Worm (Caenorhabditis elegans) whole organism, L2 larva: Measurements from ENCODE around the gene C16A3.2.

Experiments
- F13H6.1 ChIP-seq: sonication (generic microtip); optimal IDR thresholded peaks from 2 replicates; lab custom pipeline; 2016; ENCODE audit warnings: missing genetic modification characterization, missing compliant biosample characterization
- R02D3.7 ChIP-seq: fragments of 150-350 bp; optimal IDR thresholded peaks from 2 replicates; lab custom pipeline; 2014; ENCODE audit warnings: missing biosample characterization, missing genetic modification characterization
- Y55F3AM.14 ChIP-seq: fragments of 200-800 bp; sonication (Bioruptor generic); optimal IDR thresholded peaks from 2 replicates; lab custom pipeline; 2018; ENCODE audit warnings: mild to moderate bottlenecking, missing genetic modification characterization, missing compliant biosample characterization
- ZK546.5 ChIP-seq: sonication (generic microtip); optimal IDR thresholded peaks from 2 replicates; lab custom pipeline; 2017; ENCODE audit warnings: missing biosample characterization, missing genetic modification characterization
- alr-1 ChIP-seq: fragments of 150-350 bp; optimal IDR thresholded peaks from 2 replicates; lab custom pipeline; 2014; ENCODE audit warnings: missing biosample characterization, missing genetic modification characterization
- aly-2 ChIP-seq: fragments of 150-350 bp; optimal IDR thresholded peaks from 2 replicates; lab custom pipeline; 2014; ENCODE audit warnings: missing biosample characterization, missing genetic modification characterization
- ama-1 ChIP-seq: fragments of 150-350 bp; optimal IDR thresholded peaks from 2 replicates; lab custom pipeline; 2018; ENCODE audit warnings: inconsistent platforms
- blmp-1 ChIP-seq: sonication (generic microtip); optimal IDR thresholded peaks from 2 replicates; lab custom pipeline; 2017; ENCODE audit warnings: missing genetic modification characterization, mild to moderate bottlenecking, missing compliant biosample characterization, antibody characterized with exemption, moderate library complexity; ENCODE audit not compliant: insufficient read depth
- ceh-16 ChIP-seq: fragments of 150-350 bp; optimal IDR thresholded peaks from 2 replicates; lab custom pipeline; 2014; ENCODE audit warnings: missing biosample characterization, missing genetic modification characterization
- ceh-82 ChIP-seq: fragments of 150-350 bp; optimal IDR thresholded peaks from 2 replicates; lab custom pipeline; 2014; ENCODE audit warnings: missing biosample characterization, missing genetic modification characterization
- crh-2 ChIP-seq: sonication (generic microtip); optimal IDR thresholded peaks from 2 replicates; lab custom pipeline; 2017; ENCODE audit warnings: missing biosample characterization, missing genetic modification characterization
- dmd-4 ChIP-seq: sonication (generic microtip); optimal IDR thresholded peaks from 2 replicates; lab custom pipeline; 2017; ENCODE audit warnings: missing biosample characterization, missing genetic modification characterization
- egl-27 ChIP-seq: sonication (generic microtip); optimal IDR thresholded peaks from 3 replicates; lab custom pipeline; 2017; ENCODE audit warnings: missing biosample characterization, missing genetic modification reagents, missing genetic modification characterization
- elt-1 ChIP-seq: fragments of 150-350 bp; optimal IDR thresholded peaks from 2 replicates; lab custom pipeline; 2014; ENCODE audit warnings: missing biosample characterization, missing genetic modification characterization
- elt-3 ChIP-seq: sonication (generic microtip); optimal IDR thresholded peaks from 2 replicates; lab custom pipeline; 2017; ENCODE audit warnings: missing biosample characterization, missing genetic modification characterization
- fos-1 ChIP-seq: fragments of 150-350 bp; optimal IDR thresholded peaks from 2 replicates; lab custom pipeline; 2014; ENCODE audit warnings: missing biosample characterization, missing genetic modification characterization
- gmeb-1 ChIP-seq: fragments of 150-350 bp; optimal IDR thresholded peaks from 2 replicates; lab custom pipeline; 2014; ENCODE audit warnings: missing biosample characterization, missing genetic modification characterization
- lin-13 ChIP-seq: fragments of 150-350 bp; optimal IDR thresholded peaks from 2 replicates; lab custom pipeline; 2014; ENCODE audit warnings: missing biosample characterization, missing genetic modification reagents, missing genetic modification characterization
- lin-39 ChIP-seq: fragments of 150-350 bp; optimal IDR thresholded peaks from 2 replicates; lab custom pipeline; 2014; ENCODE audit warnings: missing biosample characterization, missing genetic modification reagents, missing genetic modification characterization
- lsy-2 ChIP-seq, 2 experiments: fragments of 150-350 bp in 1 of 2; sonication (generic microtip) in 1 of 2; optimal IDR thresholded peaks; 2 replicates each; lab custom pipeline; 2014 to 2017; ENCODE audit warnings: missing biosample characterization in 2 of 2, missing genetic modification characterization in 2 of 2
- mab-5 ChIP-seq: fragments of 150-350 bp; optimal IDR thresholded peaks from 2 replicates; lab custom pipeline; 2014; ENCODE audit warnings: missing biosample characterization, missing genetic modification characterization
- mbf-1 ChIP-seq: sonication (generic microtip); optimal IDR thresholded peaks from 2 replicates; lab custom pipeline; 2017; ENCODE audit warnings: missing biosample characterization, missing genetic modification characterization
- mdl-1 ChIP-seq, 2 experiments: fragments of 150-350 bp in 1 of 2; sonication (generic microtip) in 1 of 2; optimal IDR thresholded peaks; 2 replicates each; lab custom pipeline; 2017; ENCODE audit warnings: missing biosample characterization in 2 of 2, missing genetic modification characterization in 2 of 2
- nhr-10 ChIP-seq: sonication (generic microtip); optimal IDR thresholded peaks from 2 replicates; lab custom pipeline; 2017; ENCODE audit warnings: missing biosample characterization, missing genetic modification characterization
- nhr-11 ChIP-seq: fragments of 150-350 bp; optimal IDR thresholded peaks from 2 replicates; lab custom pipeline; 2014; ENCODE audit warnings: missing biosample characterization, missing genetic modification characterization
- nhr-129 ChIP-seq: fragments of 150-350 bp; optimal IDR thresholded peaks from 2 replicates; lab custom pipeline; 2014; ENCODE audit warnings: missing biosample characterization, missing genetic modification characterization
- nhr-21 ChIP-seq: fragments of 150-350 bp; optimal IDR thresholded peaks from 2 replicates; lab custom pipeline; 2014; ENCODE audit warnings: missing biosample characterization, missing genetic modification characterization
- nhr-23 ChIP-seq: fragments of 150-350 bp; optimal IDR thresholded peaks from 2 replicates; lab custom pipeline; 2014; ENCODE audit warnings: missing biosample characterization, missing genetic modification reagents, missing genetic modification characterization
- nhr-237 ChIP-seq: fragments of 150-350 bp; optimal IDR thresholded peaks from 2 replicates; lab custom pipeline; 2014; ENCODE audit warnings: missing biosample characterization, missing genetic modification characterization
- nhr-25 ChIP-seq: fragments of 150-350 bp; sonication (generic microtip); optimal IDR thresholded peaks from 3 replicates; lab custom pipeline; 2014; ENCODE audit warnings: missing biosample characterization, missing genetic modification characterization
- nhr-6 ChIP-seq: fragments of 150-350 bp; optimal IDR thresholded peaks from 2 replicates; lab custom pipeline; 2014; ENCODE audit warnings: missing biosample characterization, missing genetic modification characterization
- nhr-77 ChIP-seq: fragments of 150-350 bp; optimal IDR thresholded peaks from 2 replicates; lab custom pipeline; 2014; ENCODE audit warnings: missing biosample characterization, missing genetic modification characterization
- peb-1 ChIP-seq: fragments of 150-350 bp; optimal IDR thresholded peaks from 2 replicates; lab custom pipeline; 2014; ENCODE audit warnings: missing biosample characterization, missing genetic modification characterization
- sem-4 ChIP-seq: fragments of 150-350 bp; optimal IDR thresholded peaks from 2 replicates; lab custom pipeline; 2014; ENCODE audit warnings: missing biosample characterization, missing genetic modification reagents, missing genetic modification characterization
- skn-1 ChIP-seq: sonication (generic microtip); optimal IDR thresholded peaks from 2 replicates; lab custom pipeline; 2017; ENCODE audit warnings: missing biosample characterization, missing genetic modification characterization
- sma-3 ChIP-seq: sonication (generic microtip); optimal IDR thresholded peaks from 2 replicates; lab custom pipeline; 2016; ENCODE audit warnings: missing genetic modification reagents, missing genetic modification characterization, missing compliant biosample characterization
- sma-9 ChIP-seq, 2 experiments: fragments of 150-350 bp in 1 of 2; sonication (generic microtip) in 1 of 2; optimal IDR thresholded peaks; 2 replicates each; lab custom pipeline; 2014 to 2016; ENCODE audit warnings: missing genetic modification characterization in 2 of 2, mild to moderate bottlenecking in 1 of 2, missing biosample characterization in 1 of 2, missing compliant biosample characterization in 1 of 2, missing genetic modification reagents in 1 of 2, moderate library complexity in 1 of 2
- snpc-4 ChIP-seq: fragments of 150-350 bp; optimal IDR thresholded peaks from 2 replicates; lab custom pipeline; 2014; ENCODE audit warnings: missing biosample characterization, missing genetic modification characterization
- unc-39 ChIP-seq: fragments of 150-350 bp; optimal IDR thresholded peaks from 2 replicates; lab custom pipeline; 2014; ENCODE audit warnings: missing biosample characterization, missing genetic modification characterization
- unc-55 ChIP-seq: fragments of 150-350 bp; sonication (generic microtip); optimal IDR thresholded peaks from 3 replicates; lab custom pipeline; 2014; ENCODE audit warnings: missing biosample characterization, missing genetic modification reagents, missing genetic modification characterization
- unc-62 ChIP-seq: fragments of 150-350 bp; optimal IDR thresholded peaks from 2 replicates; lab custom pipeline; 2014; ENCODE audit warnings: missing biosample characterization, missing genetic modification reagents, missing genetic modification characterization
- ztf-1 ChIP-seq: fragments of 200-800 bp; sonication (Bioruptor generic); conservative IDR thresholded peaks from 2 replicates; pipeline ENCODE4 v1.3.6; 2022; ENCODE audit warnings: missing genetic modification characterization, missing compliant biosample characterization
- ztf-11 ChIP-seq: sonication (generic microtip); optimal IDR thresholded peaks from 2 replicates; lab custom pipeline; 2017; ENCODE audit warnings: missing biosample characterization, missing genetic modification characterization
- ztf-4 ChIP-seq: fragments of 150-350 bp; optimal IDR thresholded peaks from 2 replicates; lab custom pipeline; 2014; ENCODE audit warnings: missing biosample characterization, missing genetic modification characterization

The C16A3.2 gene

DNA sequence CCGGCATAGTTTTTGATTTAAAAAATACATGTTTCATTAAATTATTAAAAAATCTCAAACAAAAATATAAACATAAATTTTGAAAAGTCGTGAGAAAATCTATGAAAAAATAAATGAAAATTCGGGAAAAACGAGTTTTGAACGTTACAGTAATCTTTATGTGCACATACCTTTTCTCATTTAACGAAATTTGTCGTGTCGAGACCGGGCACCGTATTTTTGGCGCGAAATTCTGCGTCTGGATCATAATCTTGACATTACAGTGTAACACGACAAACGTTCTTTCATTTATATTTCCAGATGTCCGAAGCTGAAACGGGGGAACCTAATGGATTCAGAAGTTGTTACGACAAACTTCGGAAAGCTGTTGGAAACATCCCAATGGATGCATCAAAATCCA, at the start of gene C16A3.2:
Gene C16A3.2 (plus strand): TSS at position 301 of the 400 bp plus-strand sequence.
- TF ChIP-seq nhr-237 (tag; lab: Kevin White, UChicago) (no peak), mbf-1 (tag; lab: Kevin White, UChicago) (no peak), elt-1 (no peak), egl-27 (tag; lab: Kevin White, UChicago) (no peak)
- TF ChIP-seq, all 48 proteins: peak for 0

DNA sequence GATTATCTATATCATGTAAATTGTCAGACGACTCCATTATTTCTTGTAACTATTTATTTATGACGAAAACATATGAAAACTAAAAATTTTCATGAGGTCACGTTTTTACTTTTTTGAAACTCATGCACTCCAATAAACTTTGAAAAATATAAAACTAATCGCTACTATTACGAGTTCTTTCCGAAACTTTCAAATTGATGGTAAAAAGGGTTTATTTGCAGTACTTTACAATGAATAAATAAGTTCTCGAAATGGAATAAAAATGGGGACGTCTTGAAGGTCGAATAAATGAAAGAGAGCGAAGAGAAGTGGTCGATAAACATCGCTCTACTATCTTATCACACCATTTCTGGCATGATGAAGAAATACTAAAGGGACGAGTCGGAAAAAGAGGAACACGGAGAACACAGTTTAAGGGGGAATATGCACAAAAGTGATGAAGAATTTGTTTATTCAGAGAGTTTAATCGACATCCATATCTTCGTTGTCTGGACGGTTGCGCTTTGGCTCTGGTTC, 49.7 kb upstream of the C16A3.2 start, which contains the start of gene let-767:
Gene let-767 (minus strand): TSS at position 51 of the 516 bp plus-strand sequence.
- no peak for TF ChIP-seq ceh-82 (tag; lab: Kevin White, UChicago)
- no peak for TF ChIP-seq elt-1
- no peak for TF ChIP-seq lsy-2 (tag; optimal IDR thresholded peaks at IDR 0.05; lab: Kevin White, UChicago)
- TF ChIP-seq ZK546.5 (tag; lab: Kevin White, UChicago): no peak
- TF ChIP-seq Y55F3AM.14: no peak
- peak; percentile 27 for TF ChIP-seq crh-2 (tag; lab: Kevin White, UChicago)
- TF ChIP-seq F13H6.1 (tag; lab: Kevin White, UChicago): no peak
- no peak for TF ChIP-seq nhr-23 (tag; lab: Kevin White, UChicago)
- no peak for TF ChIP-seq R02D3.7
- no peak for TF ChIP-seq dmd-4
- no peak for TF ChIP-seq ztf-4 (tag; lab: Kevin White, UChicago)
- TF ChIP-seq nhr-25 (tag; lab: Kevin White, UChicago): no peak
- no peak for TF ChIP-seq mbf-1 (tag; lab: Kevin White, UChicago)
- no peak for TF ChIP-seq snpc-4 (tag; lab: Kevin White, UChicago)
- TF ChIP-seq nhr-11 (tag; lab: Kevin White, UChicago): no peak
- TF ChIP-seq sma-9 (GFP tag; optimal IDR thresholded peaks at IDR 0.05; lab: Kevin White, UChicago): peak; percentile 6
- TF ChIP-seq sma-9 (tag; optimal IDR thresholded peaks at IDR 0.05; lab: Kevin White, UChicago): no peak
- no peak for TF ChIP-seq blmp-1 (tag; lab: Kevin White, UChicago)
- no peak for TF ChIP-seq nhr-237 (tag; lab: Kevin White, UChicago)
- TF ChIP-seq ceh-16 (tag; lab: Kevin White, UChicago): no peak
- no peak for TF ChIP-seq ztf-1 (GFP tag; lab: Robert Waterston, UW)
- TF ChIP-seq nhr-129 (tag; lab: Kevin White, UChicago): no peak
- TF ChIP-seq nhr-6 (tag; lab: Kevin White, UChicago): no peak
- no peak for TF ChIP-seq ama-1 (lab: Kevin White, UChicago)
- TF ChIP-seq unc-62: no peak
- TF ChIP-seq fos-1 (tag; lab: Kevin White, UChicago): peak; percentile 35
- TF ChIP-seq gmeb-1 (tag; lab: Kevin White, UChicago): peak; percentile 25
- TF ChIP-seq unc-55 (GFP tag; lab: Kevin White, UChicago): no peak
- TF ChIP-seq mab-5: no peak
- no peak for TF ChIP-seq peb-1 (tag; lab: Kevin White, UChicago)
- no peak for TF ChIP-seq sma-3 (GFP tag; lab: Kevin White, UChicago)
- TF ChIP-seq lin-13: no peak
- TF ChIP-seq lin-39: no peak
- no peak for TF ChIP-seq nhr-77 (tag; lab: Kevin White, UChicago)

- TF ChIP-seq sma-3 (GFP tag; lab: Kevin White, UChicago) (no peak), ztf-4 (tag; lab: Kevin White, UChicago) (no peak), aly-2 (tag; lab: Kevin White, UChicago) (no peak), elt-1 (no peak), nhr-129 (tag; lab: Kevin White, UChicago) (peak; percentile 79), ceh-82 (tag; lab: Kevin White, UChicago) (no peak), ztf-11 (no peak), ztf-1 (GFP tag; lab: Robert Waterston, UW) (no peak), alr-1 (tag; lab: Kevin White, UChicago) (no peak), ama-1 (lab: Kevin White, UChicago) (no peak), lin-13 (peak; percentile 55), ceh-16 (tag; lab: Kevin White, UChicago) (no peak), unc-39 (no peak), nhr-10 (tag; lab: Kevin White, UChicago) (no peak), mab-5 (no peak), unc-62 (no peak), nhr-21 (no peak), dmd-4 (no peak), peb-1 (tag; lab: Kevin White, UChicago) (no peak), lin-39 (no peak), mbf-1 (tag; lab: Kevin White, UChicago) (no peak), nhr-25 (tag; lab: Kevin White, UChicago) (peak; percentile 38), R02D3.7 (no peak), skn-1 (peak; percentile 76), gmeb-1 (tag; lab: Kevin White, UChicago) (peak; percentile 48), ZK546.5 (tag; lab: Kevin White, UChicago) (no peak), elt-3 (tag; lab: Kevin White, UChicago) (no peak), mdl-1 (tag; optimal IDR thresholded peaks at IDR 0.05; lab: Kevin White, UChicago) (peak in 1 of 2 experiments; percentile 8), sem-4 (tag; lab: Kevin White, UChicago) (no peak), crh-2 (tag; lab: Kevin White, UChicago) (peak; percentile 58), F13H6.1 (tag; lab: Kevin White, UChicago) (no peak), snpc-4 (tag; lab: Kevin White, UChicago) (no peak), unc-55 (GFP tag; lab: Kevin White, UChicago) (peak; percentile 83), nhr-11 (tag; lab: Kevin White, UChicago) (no peak), nhr-237 (tag; lab: Kevin White, UChicago) (no peak), Y55F3AM.14 (no peak), sma-9 (GFP tag; optimal IDR thresholded peaks at IDR 0.05; lab: Kevin White, UChicago) (no peak), sma-9 (tag; optimal IDR thresholded peaks at IDR 0.05; lab: Kevin White, UChicago) (no peak)
Observed at ce11 chrIII:6341878-6342453, 47.7 kb upstream of the C16A3.2 start, which contains the start of gene rpn-13. TSS of gene rpn-13 (minus strand) at chrIII:6341928.
